Fruit fly (Drosophila melanogaster) whole organism, embryonic: ENCODE results near the gene CG6236.

Source experiments
- Bteb2 ChIP-seq: fragments of 200-800 bp; sonication (Bioruptor generic); optimal IDR thresholded peaks from 2 replicates; lab custom pipeline; 2016; ENCODE audit warnings: missing biosample characterization, missing genetic modification characterization
- CG10321 ChIP-seq: fragments of 200-800 bp; sonication (Bioruptor generic); IDR thresholded peaks from 2 replicates; pipeline ENCODE4 v1.3.6; 2022; ENCODE audit warnings: missing biosample characterization, missing genetic modification characterization
- CG12155 ChIP-seq: fragments of 200-800 bp; sonication (Bioruptor generic); optimal IDR thresholded peaks from 3 replicates; lab custom pipeline; 2016; ENCODE audit warnings: missing biosample characterization, missing genetic modification characterization
- CG14014 ChIP-seq: fragments of 200-800 bp; sonication (Bioruptor generic); IDR thresholded peaks from 2 replicates; pipeline ENCODE4 v1.3.6; 2022; ENCODE audit warnings: missing biosample characterization, missing genetic modification characterization
- CG1647 ChIP-seq: fragments of 200-800 bp; sonication (Bioruptor generic); optimal IDR thresholded peaks from 3 replicates; lab custom pipeline; 2016; ENCODE audit warnings: missing biosample characterization, missing genetic modification characterization
- CG17385 ChIP-seq: fragments of 200-800 bp; sonication (Bioruptor generic); optimal IDR thresholded peaks from 3 replicates; lab custom pipeline; 2018; ENCODE audit warnings: missing biosample characterization, mild to moderate bottlenecking, missing genetic modification characterization
- CG17829 ChIP-seq: fragments of 200-800 bp; optimal IDR thresholded peaks from 2 replicates; lab custom pipeline; 2019; ENCODE audit warnings: missing biosample characterization, mild to moderate bottlenecking, missing genetic modification characterization, moderate library complexity
- CG18011 ChIP-seq: fragments of 200-800 bp; sonication (Bioruptor generic); optimal IDR thresholded peaks from 2 replicates; lab custom pipeline; 2017; ENCODE audit warnings: missing biosample characterization, missing genetic modification characterization, mild to moderate bottlenecking, moderate library complexity, missing genotype
- CG2120 ChIP-seq: fragments of 200-800 bp; sonication (Bioruptor generic); optimal IDR thresholded peaks from 3 replicates; lab custom pipeline; 2016; ENCODE audit warnings: missing biosample characterization, missing genetic modification characterization
- CG34224 ChIP-seq: fragments of 200-800 bp; sonication (Bioruptor generic); IDR thresholded peaks from 3 replicates; pipeline ENCODE4 v1.3.6; 2022; ENCODE audit warnings: missing biosample characterization, missing genetic modification characterization; ENCODE audit not compliant: partially characterized antibody
- CG4424 ChIP-seq: fragments of 200-800 bp; sonication (Bioruptor generic); optimal IDR thresholded peaks from 3 replicates; lab custom pipeline; 2016; ENCODE audit warnings: missing biosample characterization, missing genetic modification characterization
- CG7963 ChIP-seq: fragments of 200-800 bp; sonication (Bioruptor generic); IDR thresholded peaks from 3 replicates; pipeline ENCODE4 v1.3.6; 2022; ENCODE audit warnings: missing biosample characterization, missing genetic modification characterization; ENCODE audit not compliant: partially characterized antibody
- CG8924 ChIP-seq: fragments of 200-800 bp; optimal IDR thresholded peaks from 3 replicates; lab custom pipeline; 2019; ENCODE audit warnings: missing biosample characterization, mild to moderate bottlenecking, missing genetic modification characterization, moderate library complexity
- CG9437 ChIP-seq: fragments of 200-800 bp; sonication (Bioruptor generic); optimal IDR thresholded peaks from 2 replicates; lab custom pipeline; 2018; ENCODE audit warnings: missing biosample characterization, mild to moderate bottlenecking, missing genetic modification characterization
- CG9932 ChIP-seq: fragments of 200-800 bp; sonication (Bioruptor generic); IDR thresholded peaks from 2 replicates; pipeline ENCODE4 v1.3.6; 2022; ENCODE audit warnings: missing biosample characterization, missing genetic modification characterization
- Hmr ChIP-seq: fragments of 200-800 bp; sonication (Bioruptor generic); optimal IDR thresholded peaks from 3 replicates; lab custom pipeline; 2017; ENCODE audit warnings: mild to moderate bottlenecking, missing biosample characterization, missing genetic modification reagents, missing genetic modification characterization
- Hmx ChIP-seq: fragments of 200-800 bp; sonication (Bioruptor generic); optimal IDR thresholded peaks from 2 replicates; lab custom pipeline; 2016; ENCODE audit warnings: missing biosample characterization, missing genetic modification characterization
- NfI ChIP-seq: fragments of 200-800 bp; sonication (Bioruptor generic); optimal IDR thresholded peaks from 3 replicates; lab custom pipeline; 2018; ENCODE audit warnings: missing biosample characterization, mild to moderate bottlenecking, missing genetic modification characterization, moderate library complexity
- Oaz ChIP-seq: fragments of 200-800 bp; sonication (Bioruptor generic); IDR thresholded peaks from 2 replicates; pipeline ENCODE4 v1.3.6; 2022; ENCODE audit warnings: missing biosample characterization, missing genetic modification characterization
- Oli ChIP-seq: fragments of 200-800 bp; sonication (Bioruptor generic); optimal IDR thresholded peaks from 2 replicates; lab custom pipeline; 2018; ENCODE audit warnings: missing biosample characterization, mild to moderate bottlenecking, missing genetic modification characterization, moderate library complexity
- Poxn ChIP-seq: fragments of 200-800 bp; sonication (Bioruptor generic); IDR thresholded peaks from 2 replicates; pipeline ENCODE4 v1.3.6; 2022; ENCODE audit warnings: missing biosample characterization, missing genetic modification characterization
- Rx ChIP-seq: fragments of 200-800 bp; sonication (Bioruptor generic); IDR thresholded peaks from 2 replicates; pipeline ENCODE4 v1.3.6; 2022; ENCODE audit warnings: missing biosample characterization, missing genetic modification characterization
- Taf1 ChIP-seq: fragments of 200-800 bp; sonication (Bioruptor generic); IDR thresholded peaks from 2 replicates; pipeline ENCODE4 v1.3.6; 2022; ENCODE audit warnings: missing biosample characterization, missing genetic modification characterization
- Xrp1 ChIP-seq: fragments of 200-800 bp; sonication (Bioruptor generic); IDR thresholded peaks from 2 replicates; pipeline ENCODE4 v1.3.6; 2022; ENCODE audit warnings: missing biosample characterization, missing genetic modification characterization
- cas ChIP-seq: fragments of 200-800 bp; sonication (Bioruptor generic); IDR thresholded peaks from 2 replicates; pipeline ENCODE4 v1.3.6; 2022; ENCODE audit warnings: missing biosample characterization, missing genetic modification characterization
- chn ChIP-seq: fragments of 200-800 bp; sonication (Bioruptor generic); optimal IDR thresholded peaks from 2 replicates; lab custom pipeline; 2016; ENCODE audit warnings: missing biosample characterization, missing genetic modification characterization
- crc ChIP-seq: fragments of 200-800 bp; sonication (Bioruptor generic); optimal IDR thresholded peaks from 2 replicates; lab custom pipeline; 2016; ENCODE audit warnings: missing biosample characterization, missing genetic modification characterization
- crp ChIP-seq, 2 experiments: fragments of 200-800 bp; sonication (Bioruptor generic); optimal IDR thresholded peaks; 2 replicates in 1 of 2; 3 replicates in 1 of 2; lab custom pipeline; 2017; ENCODE audit warnings: missing biosample characterization in 2 of 2, missing genetic modification characterization in 2 of 2, mild to moderate bottlenecking in 1 of 2, moderate library complexity in 1 of 2
- disco-r ChIP-seq: fragments of 200-800 bp; sonication (Bioruptor generic); optimal IDR thresholded peaks from 2 replicates; lab custom pipeline; 2016; ENCODE audit warnings: missing biosample characterization, missing genetic modification characterization
- dmrt11E ChIP-seq: fragments of 200-800 bp; sonication (Bioruptor generic); optimal IDR thresholded peaks from 3 replicates; lab custom pipeline; 2018; ENCODE audit warnings: missing biosample characterization, mild to moderate bottlenecking, missing genetic modification characterization, moderate library complexity
- gcm ChIP-seq: fragments of 200-800 bp; sonication (Bioruptor generic); optimal IDR thresholded peaks from 2 replicates; lab custom pipeline; 2019; ENCODE audit warnings: missing biosample characterization, mild to moderate bottlenecking, missing genetic modification characterization, moderate library complexity
- gt ChIP-seq: fragments of 200-800 bp; sonication (Bioruptor generic); IDR thresholded peaks from 2 replicates; pipeline ENCODE4 v1.3.6; 2022; ENCODE audit warnings: missing biosample characterization, missing genetic modification characterization
- knrl ChIP-seq: fragments of 200-800 bp; sonication (Bioruptor generic); IDR thresholded peaks from 3 replicates; pipeline ENCODE4 v1.3.6; 2022; ENCODE audit warnings: missing biosample characterization, missing genetic modification characterization; ENCODE audit not compliant: partially characterized antibody
- lbe ChIP-seq: fragments of 200-800 bp; sonication (Bioruptor generic); optimal IDR thresholded peaks from 2 replicates; lab custom pipeline; 2016; ENCODE audit warnings: missing biosample characterization, mild to moderate bottlenecking, missing genetic modification characterization
- lola ChIP-seq, 3 experiments: fragments of >200 bp in 2 of 3; fragments of 200-800 bp in 1 of 3; sonication (Bioruptor generic) in 1 of 3; optimal IDR thresholded peaks; 2 replicates each; lab custom pipeline; 2017 to 2019; ENCODE audit warnings: missing biosample characterization in 3 of 3, missing genetic modification characterization in 3 of 3, mild to moderate bottlenecking in 1 of 3, moderate library complexity in 1 of 3
- nmo ChIP-seq: fragments of 200-800 bp; sonication (Bioruptor generic); optimal IDR thresholded peaks from 2 replicates; lab custom pipeline; 2018; ENCODE audit warnings: missing biosample characterization, mild to moderate bottlenecking, missing genetic modification characterization, moderate library complexity
- phol ChIP-seq: fragments of 200-800 bp; sonication (Bioruptor generic); optimal IDR thresholded peaks from 3 replicates; lab custom pipeline; 2018; ENCODE audit warnings: missing biosample characterization, mild to moderate bottlenecking, missing genetic modification characterization, moderate library complexity
- pita ChIP-seq: fragments of 200-800 bp; sonication (Bioruptor generic); optimal IDR thresholded peaks from 2 replicates; lab custom pipeline; 2017; ENCODE audit warnings: missing biosample characterization, mild to moderate bottlenecking, missing genetic modification characterization
- prd ChIP-seq, 3 experiments: fragments of >200 bp in 2 of 3; fragments of 200-800 bp in 1 of 3; sonication (Bioruptor generic) in 1 of 3; optimal IDR thresholded peaks in 2 of 3; IDR thresholded peaks in 1 of 3; 2 replicates in 2 of 3; 3 replicates in 1 of 3; pipeline versions ENCODE4 v1.3.6 to Lab custom; 2017 to 2022; ENCODE audit warnings: missing biosample characterization in 1 of 3, missing genetic modification characterization in 1 of 3
- pzg ChIP-seq: fragments of 200-800 bp; sonication (Bioruptor generic); optimal IDR thresholded peaks from 3 replicates; lab custom pipeline; 2018; ENCODE audit warnings: missing biosample characterization, mild to moderate bottlenecking, missing genetic modification characterization, moderate library complexity
- row ChIP-seq: fragments of 200-800 bp; sonication (Bioruptor generic); IDR thresholded peaks from 3 replicates; pipeline ENCODE4 v1.3.6; 2022; ENCODE audit warnings: missing biosample characterization, missing genetic modification characterization
- sens-2 ChIP-seq: fragments of 200-800 bp; sonication (Bioruptor generic); IDR thresholded peaks from 2 replicates; pipeline ENCODE4 v1.3.6; 2022; ENCODE audit warnings: missing biosample characterization, missing genetic modification characterization
- ssp ChIP-seq: fragments of 200-800 bp; sonication (Bioruptor generic); IDR thresholded peaks from 2 replicates; pipeline ENCODE4 v1.3.6; 2022; ENCODE audit warnings: missing biosample characterization, missing genetic modification characterization
- stwl ChIP-seq: fragments of 200-800 bp; sonication (Bioruptor generic); optimal IDR thresholded peaks from 3 replicates; lab custom pipeline; 2018; ENCODE audit warnings: missing biosample characterization, mild to moderate bottlenecking, missing genetic modification characterization, moderate library complexity
- tll ChIP-seq, 2 experiments: fragments of 200-800 bp in 1 of 2; fragments of >200 bp in 1 of 2; sonication (Bioruptor generic) in 1 of 2; optimal IDR thresholded peaks; 2 replicates each; lab custom pipeline; 2017 to 2019; ENCODE audit warnings: missing biosample characterization in 2 of 2, missing genetic modification characterization in 2 of 2, mild to moderate bottlenecking in 1 of 2, moderate library complexity in 1 of 2
- unpg ChIP-seq: fragments of 200-800 bp; sonication (Bioruptor generic); optimal IDR thresholded peaks from 3 replicates; lab custom pipeline; 2018; ENCODE audit warnings: missing biosample characterization, mild to moderate bottlenecking, missing genetic modification characterization, moderate library complexity
- vvl ChIP-seq: fragments of 200-800 bp; sonication (Bioruptor generic); IDR thresholded peaks from 2 replicates; pipeline ENCODE4 v1.3.6; 2022; ENCODE audit warnings: missing biosample characterization, missing genetic modification characterization
- zf30C ChIP-seq: fragments of 200-800 bp; sonication (Bioruptor generic); optimal IDR thresholded peaks from 3 replicates; lab custom pipeline; 2018; ENCODE audit warnings: missing biosample characterization, mild to moderate bottlenecking, missing genetic modification characterization
- zfh2 ChIP-seq: fragments of 200-800 bp; sonication (Bioruptor generic); optimal IDR thresholded peaks from 2 replicates; lab custom pipeline; 2016; ENCODE audit warnings: missing biosample characterization, missing genetic modification characterization

CG6236 gene

dm6 chr3R:15347822-15348221, 19.8 kb upstream of the CG6236 start, which contains the start of the genes CG42726 and CG42727 (continued):
- TF ChIP-seq CG34224 (GFP tag; lab: Robert Waterston, UW) (no peak), CG8924 (no peak), CG17385 (GFP tag; lab: Kevin White, UChicago) (peak; percentile 96), knrl (GFP tag; lab: Robert Waterston, UW) (no peak), CG7963 (0 out of 3 replicates have a peak, but pooled peaks have one; percentile 16), prd (optimal IDR thresholded peaks at IDR 0.05; lab: Kevin White, UChicago) (no peak), prd (GFP tag; IDR thresholded peaks at IDR 0.05; lab: Robert Waterston, UW) (peak; percentile 34; the same call in 1 of the 3 replicates), zfh2 (peak; percentile 26), pzg (GFP tag; lab: Kevin White, UChicago) (peak; percentile 33), sens-2 (GFP tag; lab: Robert Waterston, UW) (peak; percentile 35; the same call in 1 of the 2 replicates), nmo (GFP tag; lab: Kevin White, UChicago) (peak; percentile 36), CG4424 (peak; percentile 26), Xrp1 (GFP tag; lab: Robert Waterston, UW) (peak; percentile 37; the same call in 1 of the 2 replicates), Rx (0 out of 2 replicates have a peak, but pooled peaks have one; percentile 24), CG9932 (GFP tag; lab: Robert Waterston, UW) (peak; percentile 53), zf30C (GFP tag; lab: Kevin White, UChicago) (peak; percentile 96), lola (GFP tag; optimal IDR thresholded peaks at IDR 0.05; lab: Kevin White, UChicago) (peak in 1 of 3 experiments; percentile 17), Poxn (GFP tag; lab: Robert Waterston, UW) (no peak), gt (GFP tag; lab: Robert Waterston, UW) (no peak), Hmx (GFP tag; lab: Kevin White, UChicago) (no peak), tll (GFP tag; optimal IDR thresholded peaks at IDR 0.05; lab: Kevin White, UChicago) (no peak), CG18011 (GFP tag; lab: Kevin White, UChicago) (no peak), lbe (GFP tag; lab: Kevin White, UChicago) (peak; percentile 20), ssp (GFP tag; lab: Robert Waterston, UW) (0 out of 2 replicates have a peak, but pooled peaks have one; percentile 6), pita (GFP tag; lab: Kevin White, UChicago) (no peak), Bteb2 (GFP tag; lab: Kevin White, UChicago) (peak; percentile 27), CG9437 (GFP tag; lab: Kevin White, UChicago) (no peak), chn (GFP tag; lab: Kevin White, UChicago) (no peak), row (GFP tag; lab: Robert Waterston, UW) (peak; percentile 76), unpg (GFP tag; lab: Kevin White, UChicago) (peak; percentile 50), Oli (peak; percentile 26), CG2120 (GFP tag; lab: Kevin White, UChicago) (peak; percentile 62), crp (GFP tag; optimal IDR thresholded peaks at IDR 0.05; lab: Kevin White, UChicago) (peak in 1 of 2 experiments; percentile 62), CG1647 (GFP tag; lab: Kevin White, UChicago) (peak; percentile 1), CG10321 (GFP tag; lab: Robert Waterston, UW) (no peak), cas (GFP tag; lab: Robert Waterston, UW) (no peak), stwl (tag; lab: Kevin White, UChicago) (peak; percentile 23), CG14014 (GFP tag; lab: Robert Waterston, UW) (peak; percentile 62), NfI (GFP tag; lab: Kevin White, UChicago) (peak; percentile 36), crc (GFP tag; lab: Kevin White, UChicago) (no peak), CG12155 (peak; percentile 20), disco-r (GFP tag; lab: Kevin White, UChicago) (no peak), Hmr (peak; percentile 17), CG17829 (tag; lab: Kevin White, UChicago) (peak; percentile 42), gcm (peak; percentile 7), Oaz (GFP tag; lab: Robert Waterston, UW) (peak; percentile 11; the same call in 1 of the 2 replicates), dmrt11E (peak; percentile 9), vvl (0 out of 2 replicates have a peak, but pooled peaks have one; percentile 34), phol (peak; percentile 47), Taf1 (no peak)
